Worm (Caenorhabditis elegans): Measurements from ENCODE around the gene T24C4.2.

- TF ChIP-seq dpl-1 (GFP tag; optimal IDR thresholded peaks at IDR 0.05) (no peak), snpc-4 (tag; optimal IDR thresholded peaks at IDR 0.05) (no peak), unc-39 (tag; optimal IDR thresholded peaks at IDR 0.05) (no peak), hlh-30 (tag; optimal IDR thresholded peaks at IDR 0.05; ENCODE audit: insufficient read depth) (no peak), nhr-42 (GFP tag; IDR thresholded peaks at IDR 0.05) (no peak), unc-130 (GFP tag; optimal IDR thresholded peaks at IDR 0.05) (no peak), nhr-11 (tag; optimal IDR thresholded peaks at IDR 0.05) (no peak), ZK546.5 (tag; optimal IDR thresholded peaks at IDR 0.05) (no peak), jun-1 (tag; optimal IDR thresholded peaks at IDR 0.05) (no peak), gei-8 (GFP tag; optimal IDR thresholded peaks at IDR 0.05) (no peak), nhr-10 (tag; optimal IDR thresholded peaks at IDR 0.05) (no peak), mdl-1 (tag; optimal IDR thresholded peaks at IDR 0.05) (no peak)
These were observed 30.4 kb upstream of the T24C4.2 start for ce11 chrIII:900134-900533.
